Worm (Caenorhabditis elegans) whole organism, young adult: ENCODE measurements around the gene cdk-1.
A peak's percentile ranks its signal among the peaks of the same experiment; 100 is the strongest.

Experiments used
- B0019.2 ChIP-seq: fragments of 200-800 bp; sonication (Bioruptor generic); conservative IDR thresholded peaks from 2 replicates; pipeline ENCODE4 v1.3.6; 2022; ENCODE audit warnings: missing genetic modification reagents, missing genetic modification characterization, missing compliant biosample characterization
- F33H1.4 ChIP-seq: fragments of 200-800 bp; sonication (Bioruptor generic); IDR thresholded peaks from 2 replicates; pipeline ENCODE4 v1.3.6; 2022; ENCODE audit warnings: missing genetic modification reagents, missing genetic modification characterization, missing compliant biosample characterization
- K11D2.4 ChIP-seq: fragments of 200-800 bp; sonication (Bioruptor generic); IDR thresholded peaks from 2 replicates; pipeline ENCODE4 v1.3.6; 2022; ENCODE audit warnings: missing genetic modification reagents, missing genetic modification characterization, missing compliant biosample characterization
- Y79H2A.3 ChIP-seq: fragments of 200-800 bp; sonication (Bioruptor generic); conservative IDR thresholded peaks from 2 replicates; pipeline ENCODE4 v1.3.6; 2022; ENCODE audit warnings: missing genetic modification reagents, missing genetic modification characterization, missing compliant biosample characterization
- attf-3 ChIP-seq: fragments of 200-800 bp; sonication (Bioruptor generic); conservative IDR thresholded peaks from 2 replicates; pipeline ENCODE4 v1.3.6; 2022; ENCODE audit warnings: missing genetic modification reagents, missing genetic modification characterization, missing compliant biosample characterization
- bed-1 ChIP-seq: fragments of 200-800 bp; sonication (Bioruptor generic); IDR thresholded peaks from 2 replicates; pipeline ENCODE4 v1.3.6; 2022; ENCODE audit warnings: missing genetic modification reagents, missing genetic modification characterization, missing compliant biosample characterization
- ccch-3 ChIP-seq: fragments of 200-800 bp; sonication (Bioruptor generic); optimal IDR thresholded peaks from 2 replicates; lab custom pipeline; 2018; ENCODE audit warnings: mild to moderate bottlenecking, missing genetic modification characterization, missing compliant biosample characterization
- cebp-2 ChIP-seq: fragments of 200-800 bp; sonication (Bioruptor generic); IDR thresholded peaks from 2 replicates; pipeline ENCODE4 v1.3.6; 2022; ENCODE audit warnings: missing genetic modification characterization, missing compliant biosample characterization
- ceh-100 ChIP-seq: fragments of 200-800 bp; sonication (Bioruptor generic); IDR thresholded peaks from 2 replicates; pipeline ENCODE4 v1.3.6; 2022; ENCODE audit warnings: missing genetic modification reagents, missing genetic modification characterization, missing compliant biosample characterization
- ceh-91 ChIP-seq: fragments of 200-800 bp; sonication (Bioruptor generic); IDR thresholded peaks from 2 replicates; pipeline ENCODE4 v1.3.6; 2022; ENCODE audit warnings: missing genetic modification reagents, missing genetic modification characterization, missing compliant biosample characterization
- dpl-1 ChIP-seq: fragments of 150-350 bp; optimal IDR thresholded peaks from 2 replicates; lab custom pipeline; 2014; ENCODE audit warnings: missing biosample characterization, missing genetic modification reagents, missing genetic modification characterization
- egl-44 ChIP-seq: fragments of 200-800 bp; sonication (Bioruptor generic); IDR thresholded peaks from 2 replicates; pipeline ENCODE4 v1.3.6; 2022; ENCODE audit warnings: missing genetic modification reagents, missing genetic modification characterization, missing compliant biosample characterization
- egrh-3 ChIP-seq: fragments of 200-800 bp; sonication (Bioruptor generic); IDR thresholded peaks from 2 replicates; pipeline ENCODE4 v1.3.6; 2022; ENCODE audit warnings: missing genetic modification reagents, missing genetic modification characterization, missing compliant biosample characterization
- ekl-4 ChIP-seq: fragments of 200-800 bp; sonication (Bioruptor generic); IDR thresholded peaks from 2 replicates; pipeline ENCODE4 v1.3.6; 2022; ENCODE audit warnings: missing genetic modification reagents, missing genetic modification characterization, missing compliant biosample characterization
- him-1 ChIP-seq: sonication (generic microtip); optimal IDR thresholded peaks from 2 replicates; lab custom pipeline; 2016; ENCODE audit warnings: missing genotype, missing genetic modification reagents, missing genetic modification characterization, missing compliant biosample characterization
- hmg-1.2 ChIP-seq: fragments of 200-800 bp; sonication (Bioruptor generic); IDR thresholded peaks from 2 replicates; pipeline ENCODE4 v1.3.6; 2022; ENCODE audit warnings: missing genetic modification reagents, missing genetic modification characterization, missing compliant biosample characterization
- hsf-1 ChIP-seq: fragments of 200-800 bp; sonication (Bioruptor generic); IDR thresholded peaks from 2 replicates; pipeline ENCODE4 v1.3.6; 2022; ENCODE audit warnings: missing genetic modification reagents, missing genetic modification characterization, missing compliant biosample characterization
- lag-1 ChIP-seq: fragments of 200-800 bp; sonication (Bioruptor generic); IDR thresholded peaks from 2 replicates; pipeline ENCODE4 v1.3.6; 2022; ENCODE audit warnings: missing genetic modification reagents, missing genetic modification characterization, missing compliant biosample characterization
- lin-35 ChIP-seq, 3 experiments: fragments of 150-350 bp in 2 of 3; sonication (generic microtip) in 1 of 3; optimal IDR thresholded peaks; 2 replicates each; lab custom pipeline; 2014 to 2018; ENCODE audit warnings: missing biosample characterization in 3 of 3, missing genetic modification characterization in 3 of 3, missing genetic modification reagents in 3 of 3
- lin-54 ChIP-seq: fragments of 200-800 bp; sonication (Bioruptor generic); optimal IDR thresholded peaks from 2 replicates; lab custom pipeline; 2018; ENCODE audit warnings: mild to moderate bottlenecking, missing genetic modification characterization, missing compliant biosample characterization
- lir-1 ChIP-seq: fragments of 200-800 bp; sonication (Bioruptor generic); conservative IDR thresholded peaks from 2 replicates; pipeline ENCODE4 v1.3.6; 2022; ENCODE audit warnings: missing genetic modification reagents, missing genetic modification characterization, missing compliant biosample characterization
- lsl-1 ChIP-seq: fragments of 200-800 bp; sonication (Bioruptor generic); optimal IDR thresholded peaks from 2 replicates; lab custom pipeline; 2018; ENCODE audit warnings: mild to moderate bottlenecking, missing genetic modification characterization, moderate library complexity, missing compliant biosample characterization
- madf-3 ChIP-seq: fragments of 200-800 bp; sonication (Bioruptor generic); IDR thresholded peaks from 2 replicates; pipeline ENCODE4 v1.3.6; 2022; ENCODE audit warnings: missing genetic modification reagents, missing genetic modification characterization, missing compliant biosample characterization
- madf-6 ChIP-seq: fragments of 200-800 bp; sonication (Bioruptor generic); IDR thresholded peaks from 2 replicates; pipeline ENCODE4 v1.3.6; 2022; ENCODE audit warnings: missing genetic modification reagents, missing genetic modification characterization, missing compliant biosample characterization
- mcd-1 ChIP-seq: fragments of 200-800 bp; sonication (Bioruptor generic); IDR thresholded peaks from 2 replicates; pipeline ENCODE4 v1.3.6; 2022; ENCODE audit warnings: missing genetic modification reagents, missing genetic modification characterization, missing compliant biosample characterization
- nfya-2 ChIP-seq: fragments of 200-800 bp; sonication (Bioruptor generic); IDR thresholded peaks from 2 replicates; pipeline ENCODE4 v1.3.6; 2022; ENCODE audit warnings: missing genetic modification reagents, missing genetic modification characterization, missing compliant biosample characterization
- nfyb-1 ChIP-seq: fragments of 200-800 bp; sonication (Bioruptor generic); IDR thresholded peaks from 2 replicates; pipeline ENCODE4 v1.3.6; 2022; ENCODE audit warnings: missing genetic modification reagents, missing genetic modification characterization, missing compliant biosample characterization
- pbrm-1 ChIP-seq: fragments of 200-800 bp; sonication (Bioruptor generic); IDR thresholded peaks from 2 replicates; pipeline ENCODE4 v1.3.6; 2022; ENCODE audit warnings: missing genetic modification reagents, missing genetic modification characterization, missing compliant biosample characterization
- pha-4 ChIP-seq: fragments of 150-350 bp; sonication (generic microtip); optimal IDR thresholded peaks from 2 replicates; lab custom pipeline; 2014; ENCODE audit warnings: missing biosample characterization, missing genetic modification reagents, missing genetic modification characterization
- snpc-1.1 ChIP-seq: sonication (generic microtip); optimal IDR thresholded peaks from 2 replicates; lab custom pipeline; 2017; ENCODE audit warnings: missing genetic modification characterization, mild to moderate bottlenecking, missing compliant biosample characterization, antibody characterized with exemption, moderate library complexity, missing genotype, missing genetic modification reagents; ENCODE audit not compliant: insufficient read depth
- snpc-3.4 ChIP-seq: sonication (generic microtip); optimal IDR thresholded peaks from 2 replicates; lab custom pipeline; 2017; ENCODE audit warnings: missing genetic modification characterization, mild to moderate bottlenecking, missing compliant biosample characterization, antibody characterized with exemption, moderate library complexity, missing genotype, missing genetic modification reagents
- tlf-1 ChIP-seq: fragments of 200-800 bp; sonication (Bioruptor generic); optimal IDR thresholded peaks from 2 replicates; lab custom pipeline; 2018; ENCODE audit warnings: mild to moderate bottlenecking, missing genetic modification characterization, missing compliant biosample characterization
- unc-130 ChIP-seq: sonication (generic microtip); optimal IDR thresholded peaks from 2 replicates; lab custom pipeline; 2016; ENCODE audit warnings: missing genetic modification reagents, missing genetic modification characterization, missing compliant biosample characterization
- xnd-1 ChIP-seq: sonication (generic microtip); optimal IDR thresholded peaks from 2 replicates; lab custom pipeline; 2016; ENCODE audit warnings: missing genotype, missing genetic modification reagents, missing genetic modification characterization, missing compliant biosample characterization
- zfh-2 ChIP-seq: fragments of 200-800 bp; sonication (Bioruptor generic); conservative IDR thresholded peaks from 2 replicates; pipeline ENCODE4 v1.3.6; 2022; ENCODE audit warnings: missing genetic modification reagents, missing genetic modification characterization, missing compliant biosample characterization
- zim-3 ChIP-seq: sonication (generic microtip); optimal IDR thresholded peaks from 2 replicates; lab custom pipeline; 2017; ENCODE audit warnings: mild to moderate bottlenecking, missing genetic modification characterization, moderate library complexity, missing compliant biosample characterization
- ztf-28 ChIP-seq: fragments of 200-800 bp; sonication (Bioruptor generic); IDR thresholded peaks from 2 replicates; pipeline ENCODE4 v1.3.6; 2022; ENCODE audit warnings: missing genetic modification reagents, missing genetic modification characterization, missing compliant biosample characterization
- ztf-6 ChIP-seq: fragments of 200-800 bp; sonication (Bioruptor generic); IDR thresholded peaks from 2 replicates; pipeline ENCODE4 v1.3.6; 2022; ENCODE audit warnings: missing genetic modification reagents, missing genetic modification characterization, missing compliant biosample characterization

cdk-1 gene

ce11 chrIII:9766175-9766574 is 18.9 kb downstream of the cdk-1 start, which contains the start of gene cbp-1:
Gene cbp-1, plus strand, starts transcription at chrIII:9766509.
- TF ChIP-seq mcd-1 (GFP tag; lab: Robert Waterston, UW) (0 out of 2 replicates have a peak, but pooled peaks have one; percentile 5), pbrm-1 (GFP tag; lab: Robert Waterston, UW) (0 out of 2 replicates have a peak, but pooled peaks have one; percentile 11), xnd-1 (no peak), B0019.2 (GFP tag; lab: Robert Waterston, UW) (no peak), lag-1 (GFP tag; lab: Robert Waterston, UW) (no peak), madf-3 (GFP tag; lab: Robert Waterston, UW) (0 out of 2 replicates have a peak, but pooled peaks have one; percentile 58), hmg-1.2 (GFP tag; lab: Robert Waterston, UW) (peak; percentile 90)
- TF ChIP-seq, all 124 proteins: peak for 4

ce11 chrIII:9767095-9767494 is 19.8 kb downstream of the cdk-1 start:
- TF ChIP-seq K11D2.4 (GFP tag; lab: Robert Waterston, UW), result 0 out of 2 replicates have a peak, but pooled peaks have one; percentile 30
- no peak for TF ChIP-seq bed-1 (GFP tag; lab: Robert Waterston, UW)
- peak; percentile 35; the same call in 1 of the 2 replicates for TF ChIP-seq zfh-2 (GFP tag; lab: Robert Waterston, UW)
- TF ChIP-seq, all 124 proteins: peak for 2

DNA sequence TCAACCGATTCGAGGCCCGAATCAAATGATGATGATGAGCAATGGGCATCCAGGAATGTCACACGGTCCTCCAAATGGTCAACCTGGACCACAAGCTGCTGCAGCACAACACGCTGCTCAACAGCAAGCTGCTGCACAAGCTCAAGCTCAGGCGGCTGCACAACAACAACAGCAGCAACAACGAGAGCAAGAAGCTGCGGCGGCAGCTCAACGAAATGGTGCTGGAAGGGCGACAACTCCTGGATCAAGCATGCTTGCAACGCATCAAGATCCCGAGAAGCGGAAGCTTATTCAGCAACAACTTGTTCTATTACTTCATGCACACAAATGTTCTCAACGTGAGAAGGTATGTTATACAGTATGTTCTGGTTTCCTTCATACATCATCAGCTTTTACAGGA is 20.8 kb downstream of the cdk-1 start:
- TF ChIP-seq B0019.2 (GFP tag; lab: Robert Waterston, UW) (no peak), egl-44 (no peak), ztf-6 (no peak), nfyb-1 (peak; percentile 40; the same call in 1 of the 2 replicates), F33H1.4 (GFP tag; lab: Robert Waterston, UW) (no peak), ceh-91 (GFP tag; lab: Robert Waterston, UW) (no peak), ztf-28 (GFP tag; lab: Robert Waterston, UW) (no peak), lir-1 (GFP tag; lab: Robert Waterston, UW) (no peak), tlf-1 (GFP tag; lab: Kevin White, UChicago) (no peak), zfh-2 (GFP tag; lab: Robert Waterston, UW) (peak; percentile 54; the same call in 1 of the 2 replicates), unc-130 (GFP tag; lab: Kevin White, UChicago) (no peak), nfya-2 (GFP tag; lab: Robert Waterston, UW) (no peak), egrh-3 (GFP tag; lab: Robert Waterston, UW) (0 out of 2 replicates have a peak, but pooled peaks have one; percentile 30), zim-3 (tag; lab: Kevin White, UChicago) (peak; percentile 7)
- TF ChIP-seq, all 124 proteins: peak for 4

- TF ChIP-seq Y79H2A.3 (no peak), hsf-1 (0 out of 2 replicates have a peak, but pooled peaks have one; percentile 18)
Measured at ce11 chrIII:9770590-9770989, 23.3 kb downstream of the cdk-1 start.

DNA sequence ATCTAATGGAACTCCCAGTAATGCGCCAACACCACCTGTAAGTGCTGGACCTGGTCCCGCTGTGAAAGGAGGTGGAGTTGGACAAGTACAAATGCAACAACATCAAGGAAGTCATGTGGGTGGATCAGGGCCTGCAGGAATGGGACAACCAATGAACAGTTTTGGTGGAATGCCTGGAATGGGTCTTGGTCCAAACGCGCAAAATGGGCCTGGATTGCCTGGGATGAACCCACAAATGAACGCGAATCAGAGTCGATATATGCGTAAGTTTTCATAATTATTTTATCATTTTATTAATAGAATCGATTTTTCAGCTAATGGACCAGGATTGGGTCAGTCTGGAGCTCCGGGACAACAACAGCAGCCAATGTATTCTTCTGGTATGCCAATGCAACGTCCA is 25.1 kb downstream of the cdk-1 start:
- no peak for TF ChIP-seq snpc-3.4 (tag; lab: Kevin White, UChicago)
- 0 out of 2 replicates have a peak, but pooled peaks have one; percentile 26 for TF ChIP-seq zfh-2 (GFP tag; lab: Robert Waterston, UW)

DNA sequence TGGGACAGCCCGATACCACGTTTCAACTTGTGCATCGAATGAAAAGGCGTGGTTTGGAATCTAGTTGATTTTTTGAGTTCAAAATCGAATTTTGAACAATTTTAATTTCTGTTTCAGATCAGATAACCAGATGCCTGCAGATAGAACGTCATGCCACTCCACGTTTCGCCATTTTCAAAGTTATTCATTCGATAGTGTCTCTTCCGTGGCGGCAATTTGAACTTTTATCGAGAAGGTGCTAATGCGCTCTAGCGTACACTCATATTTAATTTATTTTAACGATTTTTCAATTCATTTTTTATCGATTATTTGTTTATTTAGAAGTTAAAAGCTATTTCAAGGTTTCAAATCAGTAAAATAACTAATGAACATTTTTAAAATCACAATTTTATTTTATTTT is 28.6 kb downstream of the cdk-1 start:
- TF ChIP-seq him-1 (tag; lab: Kevin White, UChicago) (peak; percentile 40), pbrm-1 (GFP tag; lab: Robert Waterston, UW) (no peak), snpc-1.1 (tag; lab: Kevin White, UChicago) (no peak), pha-4 (tag; lab: Kevin White, UChicago) (no peak), dpl-1 (GFP tag; lab: Kevin White, UChicago) (peak; percentile 38), lsl-1 (GFP tag; lab: Kevin White, UChicago) (peak; percentile 42), attf-3 (no peak), madf-6 (GFP tag; lab: Robert Waterston, UW) (0 out of 2 replicates have a peak, but pooled peaks have one; percentile 13), cebp-2 (GFP tag; lab: Robert Waterston, UW) (no peak), lin-35 (GFP tag; optimal IDR thresholded peaks at IDR 0.05; lab: Kevin White, UChicago) (peak in 1 of 3 experiments; percentile 38), ceh-91 (GFP tag; lab: Robert Waterston, UW) (0 out of 2 replicates have a peak, but pooled peaks have one; percentile 14), lin-54 (peak; percentile 87), ekl-4 (GFP tag; lab: Robert Waterston, UW) (no peak), ceh-100 (GFP tag; lab: Robert Waterston, UW) (peak; percentile 94), F33H1.4 (GFP tag; lab: Robert Waterston, UW) (0 out of 2 replicates have a peak, but pooled peaks have one; percentile 36), ccch-3 (GFP tag; lab: Kevin White, UChicago) (no peak), ztf-28 (GFP tag; lab: Robert Waterston, UW) (no peak), lir-1 (GFP tag; lab: Robert Waterston, UW) (0 out of 2 replicates have a peak, but pooled peaks have one; percentile 16)
